Fruit fly (Drosophila melanogaster) whole organism, wandering third instar larva: ENCODE measurements around the gene Or2a.

ENCODE experiments used
- Abd-B ChIP-seq: fragments of >200 bp; optimal IDR thresholded peaks from 2 replicates; lab custom pipeline; 2017; ENCODE audit warnings: missing biosample characterization, missing genetic modification characterization
- CG32264 ChIP-seq: fragments of 200-800 bp; sonication (Bioruptor generic); optimal IDR thresholded peaks from 2 replicates; lab custom pipeline; 2016; ENCODE audit warnings: missing biosample characterization, missing genetic modification characterization
- CrebA ChIP-seq: fragments of 200-800 bp; sonication (Bioruptor generic); optimal IDR thresholded peaks from 2 replicates; lab custom pipeline; 2016; ENCODE audit warnings: missing biosample characterization, mild to moderate bottlenecking, missing genetic modification characterization, borderline replicate concordance
- Dfd ChIP-seq: fragments of >200 bp; optimal IDR thresholded peaks from 2 replicates; lab custom pipeline; 2017; ENCODE audit warnings: missing biosample characterization, missing genetic modification characterization
- Dif ChIP-seq: fragments of 200-275, 200-300 bp; sonication (Bioruptor generic); optimal IDR thresholded peaks from 2 replicates; lab custom pipeline; 2018; ENCODE audit warnings: missing biosample characterization, missing genetic modification characterization; ENCODE audit not compliant: partially characterized antibody
- GATAd ChIP-seq: sonication (Bioruptor generic); optimal IDR thresholded peaks from 2 replicates; lab custom pipeline; 2016; ENCODE audit warnings: missing biosample characterization, missing genetic modification characterization
- HLH106 ChIP-seq: fragments of 200-800 bp; optimal IDR thresholded peaks from 3 replicates; lab custom pipeline; 2019; ENCODE audit warnings: missing biosample characterization, mild to moderate bottlenecking, missing genetic modification characterization, moderate library complexity
- Hnf4 ChIP-seq: fragments of 200-800 bp; sonication (Bioruptor generic); optimal IDR thresholded peaks from 2 replicates; lab custom pipeline; 2016; ENCODE audit warnings: missing biosample characterization, mild to moderate bottlenecking, missing genetic modification characterization
- Hr78 ChIP-seq: fragments of >200 bp; optimal IDR thresholded peaks from 2 replicates; lab custom pipeline; 2017; ENCODE audit warnings: missing biosample characterization, missing genetic modification characterization
- Jra ChIP-seq: sonication (Bioruptor generic); optimal IDR thresholded peaks from 2 replicates; lab custom pipeline; 2016; ENCODE audit warnings: missing biosample characterization, missing genetic modification characterization
- Mio ChIP-seq: sonication (Bioruptor generic); optimal IDR thresholded peaks from 2 replicates; lab custom pipeline; 2016; ENCODE audit warnings: missing biosample characterization, missing genetic modification characterization
- Myc ChIP-seq: fragments of >200 bp; optimal IDR thresholded peaks from 2 replicates; lab custom pipeline; 2017
- N ChIP-seq: fragments of >200 bp; optimal IDR thresholded peaks from 2 replicates; lab custom pipeline; 2018; ENCODE audit warnings: missing biosample characterization, missing external identifiers, missing genetic modification characterization
- OdsH ChIP-seq: fragments of 200-800 bp; sonication (Bioruptor generic); optimal IDR thresholded peaks from 2 replicates; lab custom pipeline; 2016; ENCODE audit warnings: missing biosample characterization, mild to moderate bottlenecking, missing genetic modification characterization
- Rel ChIP-seq, 2 experiments: fragments of 200-800 bp; sonication (Bioruptor generic) in 1 of 2; optimal IDR thresholded peaks; 2 replicates in 1 of 2; 3 replicates in 1 of 2; lab custom pipeline; 2016 to 2019; ENCODE audit warnings: mild to moderate bottlenecking in 2 of 2, missing biosample characterization in 2 of 2, missing genetic modification characterization in 2 of 2, moderate library complexity in 1 of 2
- Sp1 ChIP-seq: fragments of 200-800 bp; sonication (Bioruptor generic); optimal IDR thresholded peaks from 3 replicates; lab custom pipeline; 2019; ENCODE audit warnings: missing biosample characterization, mild to moderate bottlenecking, missing genetic modification characterization, moderate library complexity
- Vsx2 ChIP-seq: fragments of 200-300, 225-300 bp; sonication (Bioruptor generic); optimal IDR thresholded peaks from 2 replicates; lab custom pipeline; 2018; ENCODE audit warnings: missing biosample characterization, missing genetic modification characterization; ENCODE audit not compliant: partially characterized antibody
- br ChIP-seq: fragments of 200-800 bp; sonication (Bioruptor generic); optimal IDR thresholded peaks from 2 replicates; lab custom pipeline; 2016; ENCODE audit warnings: missing biosample characterization, missing genetic modification characterization
- brk ChIP-seq: fragments of 200-800 bp; sonication (Bioruptor generic); optimal IDR thresholded peaks from 2 replicates; lab custom pipeline; 2016; ENCODE audit warnings: missing biosample characterization, mild to moderate bottlenecking, missing genetic modification characterization
- dl ChIP-seq, 2 experiments: fragments of 175-275, 200-275 bp in 1 of 2; fragments of 200-275 bp in 1 of 2; sonication (Bioruptor generic); optimal IDR thresholded peaks; lab custom pipeline; 2018; ENCODE audit warnings: mild to moderate bottlenecking in 2 of 2, missing biosample characterization in 2 of 2, missing genetic modification characterization in 2 of 2, moderate library complexity in 2 of 2; ENCODE audit not compliant: partially characterized antibody in 2 of 2, insufficient read depth in 1 of 2
- dmrt93B ChIP-seq: fragments of 200-800 bp; sonication (Bioruptor generic); optimal IDR thresholded peaks from 2 replicates; lab custom pipeline; 2018; ENCODE audit warnings: missing biosample characterization, mild to moderate bottlenecking, missing genetic modification characterization
- dsf ChIP-seq: sonication (Bioruptor generic); optimal IDR thresholded peaks from 2 replicates; lab custom pipeline; 2016; ENCODE audit warnings: missing biosample characterization, missing genetic modification characterization, borderline replicate concordance
- ey ChIP-seq: fragments of 200-800 bp; sonication (Bioruptor generic); optimal IDR thresholded peaks from 2 replicates; lab custom pipeline; 2016; ENCODE audit warnings: missing biosample characterization, missing genetic modification characterization
- foxo ChIP-seq, 2 experiments: fragments of 200-800 bp; sonication (Bioruptor generic); optimal IDR thresholded peaks; 2 replicates in 1 of 2; 3 replicates in 1 of 2; lab custom pipeline; 2016 to 2017; ENCODE audit warnings: missing biosample characterization in 2 of 2, missing genetic modification characterization in 2 of 2
- fru ChIP-seq: fragments of 200-800 bp; sonication (Bioruptor generic); optimal IDR thresholded peaks from 3 replicates; lab custom pipeline; 2016; ENCODE audit warnings: missing biosample characterization, mild to moderate bottlenecking, missing genetic modification characterization
- h ChIP-seq: fragments of 200-800 bp; sonication (Bioruptor generic); optimal IDR thresholded peaks from 3 replicates; lab custom pipeline; 2016; ENCODE audit warnings: missing biosample characterization, mild to moderate bottlenecking, missing genetic modification characterization
- jim ChIP-seq: fragments of 175-275, 200-325 bp; sonication (Bioruptor generic); optimal IDR thresholded peaks from 2 replicates; lab custom pipeline; 2016; ENCODE audit warnings: missing biosample characterization, mild to moderate bottlenecking, missing genetic modification characterization
- lola ChIP-seq: fragments of >200 bp; optimal IDR thresholded peaks from 2 replicates; lab custom pipeline; 2017; ENCODE audit warnings: missing biosample characterization, missing genetic modification characterization
- pan ChIP-seq: fragments of >200 bp; optimal IDR thresholded peaks from 2 replicates; lab custom pipeline; 2017
- psq ChIP-seq: fragments of 200-800 bp; sonication (Bioruptor generic); optimal IDR thresholded peaks from 3 replicates; lab custom pipeline; 2017; ENCODE audit warnings: missing biosample characterization, mild to moderate bottlenecking, missing genetic modification characterization, moderate library complexity
- rgr ChIP-seq: fragments of 200-800 bp; sonication (Bioruptor generic); optimal IDR thresholded peaks from 3 replicates; lab custom pipeline; 2016; ENCODE audit warnings: missing biosample characterization, mild to moderate bottlenecking, missing genetic modification characterization
- sage ChIP-seq: fragments of 200-800 bp; sonication (Bioruptor generic); optimal IDR thresholded peaks from 2 replicates; lab custom pipeline; 2016; ENCODE audit warnings: missing biosample characterization, mild to moderate bottlenecking, missing genetic modification characterization
- sv ChIP-seq: fragments of 200-800 bp; sonication (Bioruptor generic); optimal IDR thresholded peaks from 3 replicates; lab custom pipeline; 2016; ENCODE audit warnings: missing biosample characterization, missing genetic modification characterization
- tai ChIP-seq: sonication (Bioruptor generic); optimal IDR thresholded peaks from 2 replicates; lab custom pipeline; 2016; ENCODE audit warnings: missing biosample characterization, missing genetic modification characterization
- usp ChIP-seq: fragments of >200 bp; optimal IDR thresholded peaks from 2 replicates; lab custom pipeline; 2017; ENCODE audit warnings: missing biosample characterization, missing genetic modification characterization
- woc ChIP-seq: sonication (Bioruptor generic); optimal IDR thresholded peaks from 2 replicates; lab custom pipeline; 2016; ENCODE audit warnings: missing biosample characterization, mild to moderate bottlenecking, missing genetic modification characterization

Gene Or2a

DNA sequence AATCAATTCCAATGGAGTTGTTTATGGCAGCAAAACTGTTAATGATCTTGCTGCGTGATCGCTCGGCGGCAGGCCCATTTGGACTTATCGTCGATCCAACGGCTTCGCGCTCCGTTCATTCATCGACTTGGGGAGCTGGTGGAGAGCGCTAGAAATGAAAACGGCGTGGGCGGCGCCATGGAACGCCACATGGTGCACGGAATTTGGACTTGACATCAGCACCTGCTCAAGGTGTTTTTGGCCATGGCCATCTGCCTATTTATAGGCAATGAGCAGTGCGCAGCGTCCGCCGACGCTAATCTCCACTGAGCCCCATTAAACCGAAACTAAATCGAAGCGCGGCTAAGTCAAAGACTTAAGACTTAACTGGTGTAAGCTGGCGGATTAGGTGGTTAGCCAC lies 27.6 kb upstream of the Or2a start:
- no peak for TF ChIP-seq h (GFP tag; lab: Kevin White, UChicago)
- no peak for TF ChIP-seq sv (GFP tag; lab: Kevin White, UChicago)
- no peak for TF ChIP-seq woc (GFP tag; lab: Kevin White, UChicago)
- TF ChIP-seq foxo (GFP tag; optimal IDR thresholded peaks at IDR 0.05; lab: Kevin White, UChicago), result no peak
- no peak for TF ChIP-seq Myc (lab: Kevin White, UChicago)

DNA sequence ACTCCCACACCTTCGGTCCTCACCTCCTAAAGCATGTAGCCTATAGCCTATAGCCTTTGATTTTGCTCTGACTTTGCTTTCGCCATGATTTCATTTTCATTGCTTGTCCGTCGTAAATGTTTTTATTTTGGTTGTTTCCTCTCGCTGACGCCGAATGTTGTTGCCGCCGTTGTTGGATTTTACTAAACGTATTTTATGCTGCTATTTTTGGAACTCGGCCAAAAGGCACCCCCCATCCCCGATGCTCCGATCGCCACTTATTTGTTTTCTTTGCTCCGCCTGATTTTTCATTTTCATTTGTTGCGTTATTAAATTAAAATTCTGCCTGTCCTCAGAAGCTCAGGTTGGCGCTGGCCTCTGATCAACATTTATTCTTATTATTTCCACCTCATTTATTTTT lies 26.8 kb upstream of the Or2a start:
- TF ChIP-seq Dif (GFP tag; lab: Kevin White, UChicago) (no peak), Abd-B (GFP tag; lab: Kevin White, UChicago) (no peak), jim (GFP tag; lab: Kevin White, UChicago) (no peak)

DNA sequence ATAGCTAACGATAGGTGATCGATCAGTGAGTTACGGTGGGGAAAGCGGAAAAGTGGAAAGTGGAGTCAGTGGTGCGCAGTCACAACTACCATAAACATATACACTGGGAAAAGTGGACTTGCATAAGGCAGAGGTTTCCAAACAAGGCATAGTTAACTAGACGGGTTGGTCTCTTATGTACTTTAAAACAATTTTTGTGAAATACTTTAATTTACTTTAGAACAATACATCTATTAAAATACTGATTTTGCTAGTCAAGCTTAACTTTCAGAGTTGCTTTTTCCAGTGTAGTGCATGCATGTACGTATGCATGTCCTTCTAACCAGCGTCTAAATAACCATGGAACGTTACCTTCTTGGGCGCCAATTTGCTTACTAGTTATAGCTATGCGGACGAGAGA lies 26.1 kb upstream of the Or2a start:
- TF ChIP-seq pan (lab: Kevin White, UChicago), result no peak
- no peak for TF ChIP-seq rgr
- no peak for TF ChIP-seq ey (GFP tag; lab: Kevin White, UChicago)
- no peak for TF ChIP-seq CrebA (GFP tag; lab: Kevin White, UChicago)
- TF ChIP-seq Mio (GFP tag; lab: Kevin White, UChicago), result no peak
- TF ChIP-seq lola (GFP tag; lab: Kevin White, UChicago), result no peak
- TF ChIP-seq usp, result no peak
- no peak for TF ChIP-seq foxo (GFP tag; optimal IDR thresholded peaks at IDR 0.05; lab: Kevin White, UChicago)
- TF ChIP-seq fru (GFP tag; lab: Kevin White, UChicago), result no peak
- TF ChIP-seq sage (GFP tag; lab: Kevin White, UChicago), result no peak
- no peak for TF ChIP-seq dsf
- no peak for TF ChIP-seq tai (GFP tag; lab: Kevin White, UChicago)
- TF ChIP-seq CG32264 (GFP tag; lab: Kevin White, UChicago), result no peak
- TF ChIP-seq brk, result no peak
- TF ChIP-seq Myc (lab: Kevin White, UChicago), result no peak
- TF ChIP-seq sv (GFP tag; lab: Kevin White, UChicago), result no peak

DNA sequence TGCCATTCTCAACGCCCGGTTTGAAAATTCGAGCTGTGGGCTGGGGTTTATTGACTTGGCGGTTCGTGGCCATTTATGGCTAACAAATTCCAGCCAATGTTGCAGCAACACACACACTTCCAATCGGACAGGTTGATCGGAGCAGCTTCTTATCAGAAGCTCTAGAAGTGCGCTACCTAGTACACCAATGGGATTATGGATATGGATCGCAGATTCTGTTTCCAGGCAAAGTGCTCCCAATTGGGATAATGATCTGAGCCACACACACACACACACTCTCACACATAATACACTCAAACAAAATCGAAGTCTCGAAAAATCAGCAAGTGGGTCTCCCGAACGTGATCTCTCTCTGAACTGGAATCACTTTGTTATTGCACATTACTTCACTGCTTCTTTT lies 24.4 kb upstream of the Or2a start:
- TF ChIP-seq Rel (GFP tag; optimal IDR thresholded peaks at IDR 0.05; lab: Kevin White, UChicago), result no peak
- no peak for TF ChIP-seq Rel (tag; optimal IDR thresholded peaks at IDR 0.05; lab: Kevin White, UChicago)
- no peak for TF ChIP-seq foxo (GFP tag; optimal IDR thresholded peaks at IDR 0.05; lab: Kevin White, UChicago)
- TF ChIP-seq rgr, result no peak
- TF ChIP-seq Abd-B (GFP tag; lab: Kevin White, UChicago), result no peak
- no peak for TF ChIP-seq OdsH
- no peak for TF ChIP-seq sage (GFP tag; lab: Kevin White, UChicago)
- no peak for TF ChIP-seq Vsx2 (GFP tag; lab: Kevin White, UChicago)
- TF ChIP-seq Jra (GFP tag; lab: Kevin White, UChicago), result no peak
- no peak for TF ChIP-seq Mio (GFP tag; lab: Kevin White, UChicago)
- no peak for TF ChIP-seq Hr78 (GFP tag; lab: Kevin White, UChicago)
- TF ChIP-seq CrebA (GFP tag; lab: Kevin White, UChicago), result no peak
- TF ChIP-seq brk, result no peak
- no peak for TF ChIP-seq Sp1 (GFP tag; lab: Kevin White, UChicago)
- TF ChIP-seq dmrt93B, result no peak
- no peak for TF ChIP-seq ey (GFP tag; lab: Kevin White, UChicago)
- TF ChIP-seq tai (GFP tag; lab: Kevin White, UChicago), result no peak
- TF ChIP-seq Hnf4, result no peak
- TF ChIP-seq dsf, result no peak
- no peak for TF ChIP-seq Dif (GFP tag; lab: Kevin White, UChicago)

- TF ChIP-seq Dfd (GFP tag; lab: Kevin White, UChicago), result no peak
- peak; percentile 86 for TF ChIP-seq Jra (GFP tag; lab: Kevin White, UChicago)
- TF ChIP-seq CrebA (GFP tag; lab: Kevin White, UChicago), result no peak
- peak; percentile 40 for TF ChIP-seq Rel (GFP tag; optimal IDR thresholded peaks at IDR 0.05; lab: Kevin White, UChicago)
- TF ChIP-seq Rel (tag; optimal IDR thresholded peaks at IDR 0.05; lab: Kevin White, UChicago), result peak; percentile 97
- no peak for TF ChIP-seq jim (GFP tag; lab: Kevin White, UChicago)
- peak; percentile 82 for TF ChIP-seq Sp1 (GFP tag; lab: Kevin White, UChicago)
- TF ChIP-seq br (GFP tag; lab: Kevin White, UChicago), result peak; percentile 88
- no peak for TF ChIP-seq tai (GFP tag; lab: Kevin White, UChicago)
- TF ChIP-seq rgr, result peak; percentile 78
- no peak for TF ChIP-seq Vsx2 (GFP tag; lab: Kevin White, UChicago)
- no peak for TF ChIP-seq dmrt93B
- no peak for TF ChIP-seq Abd-B (GFP tag; lab: Kevin White, UChicago)
- no peak for TF ChIP-seq N
- no peak for TF ChIP-seq Hr78 (GFP tag; lab: Kevin White, UChicago)
- TF ChIP-seq Mio (GFP tag; lab: Kevin White, UChicago), result no peak
- TF ChIP-seq woc (GFP tag; lab: Kevin White, UChicago), result no peak
- TF ChIP-seq GATAd (GFP tag; lab: Kevin White, UChicago), result no peak
- peak; percentile 93 for TF ChIP-seq psq (GFP tag; lab: Kevin White, UChicago)
- peak; percentile 66 for TF ChIP-seq sv (GFP tag; lab: Kevin White, UChicago)
- peak; percentile 95 for TF ChIP-seq fru (GFP tag; lab: Kevin White, UChicago)
- TF ChIP-seq Dif (GFP tag; lab: Kevin White, UChicago), result peak; percentile 40
- no peak for TF ChIP-seq Myc (lab: Kevin White, UChicago)
- peak; percentile 92 for TF ChIP-seq HLH106 (tag; lab: Kevin White, UChicago)
- TF ChIP-seq h (GFP tag; lab: Kevin White, UChicago), result peak; percentile 93
- no peak for TF ChIP-seq dl (GFP tag; optimal IDR thresholded peaks at IDR 0.05; lab: Kevin White, UChicago; ENCODE audit: insufficient read depth in 1 of 2, partially characterized antibody in 2 of 2)
- TF ChIP-seq ey (GFP tag; lab: Kevin White, UChicago), result peak; percentile 82
- TF ChIP-seq Hnf4, result no peak
- no peak for TF ChIP-seq pan (lab: Kevin White, UChicago)
- no peak for TF ChIP-seq usp
- no peak for TF ChIP-seq lola (GFP tag; lab: Kevin White, UChicago)
Observed at dm6 chrX:2222181-2222790, 23.7 kb upstream of the Or2a start, which contains the start of gene Vinc. Gene Vinc, minus strand, starts transcription at chrX:2222567.
